Fruit fly (Drosophila melanogaster): ENCODE results near the gene AP-1gamma.

DNA sequence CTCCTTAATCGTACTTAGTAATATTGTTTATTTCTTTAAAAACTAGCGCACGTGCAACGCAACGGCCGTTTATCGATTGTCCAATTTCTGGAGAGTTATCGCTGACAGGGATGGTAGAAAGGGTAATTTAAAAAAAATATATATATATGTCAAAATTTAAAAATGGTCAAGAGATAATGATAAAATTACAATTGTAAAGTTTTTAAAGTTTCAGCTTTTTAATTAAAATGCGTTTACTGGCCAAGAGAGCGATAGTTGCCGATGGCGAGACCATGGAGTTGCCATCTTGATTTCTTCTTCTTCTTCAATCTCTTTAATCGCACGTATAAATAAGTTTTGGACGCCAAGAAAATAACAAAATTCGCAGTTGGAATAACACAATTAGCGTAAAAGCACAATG, 27.5 kb upstream of the AP-1gamma start, which contains the start of the genes CG7246 and HP1b:
- TF ChIP-seq psq (optimal IDR thresholded peaks at IDR 0.05) (no peak), CG8478 (optimal IDR thresholded peaks at IDR 0.05) (no peak)

Data from whole organism.